Fruit fly (Drosophila melanogaster): ENCODE measurements around the gene santa-maria.

Gene santa-maria

dm6 chr2L:7448371-7448770, 2.7 kb downstream of the santa-maria start:
- no peak for TF ChIP-seq noc (tag; optimal IDR thresholded peaks at IDR 0.05)

dm6 chr2L:7447820-7448219, 3.2 kb downstream of the santa-maria start:
- TF ChIP-seq noc (tag; optimal IDR thresholded peaks at IDR 0.05), result no peak

dm6 chr2L:7442929-7443328, 8.1 kb downstream of the santa-maria start:
- peak; percentile 64 for TF ChIP-seq noc (tag; optimal IDR thresholded peaks at IDR 0.05)

DNA sequence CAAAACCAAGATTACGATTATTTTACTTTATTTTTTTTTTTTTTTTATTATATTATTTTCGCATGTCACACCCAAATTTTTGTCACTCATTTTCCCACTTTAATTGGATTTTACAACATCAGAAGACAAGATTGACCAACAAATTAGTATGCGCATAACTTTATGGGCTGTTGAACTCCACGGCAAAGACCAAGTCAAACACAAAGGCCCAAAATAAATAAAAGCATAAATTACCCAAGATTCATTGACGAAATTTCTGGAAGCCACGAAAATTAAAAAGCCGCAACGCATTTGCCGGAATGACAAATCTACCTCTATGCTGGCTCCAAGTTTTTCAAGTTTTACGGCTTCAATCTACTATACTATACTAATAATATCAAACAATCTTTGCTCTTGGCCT, 8.9 kb downstream of the santa-maria start:
- no peak for TF ChIP-seq noc (tag; optimal IDR thresholded peaks at IDR 0.05)

- TF ChIP-seq noc (tag; optimal IDR thresholded peaks at IDR 0.05), result no peak
These were observed 10.5 kb downstream of the santa-maria start for dm6 chr2L:7440458-7441018.

- TF ChIP-seq noc (tag; optimal IDR thresholded peaks at IDR 0.05), result no peak
These were observed 12.5 kb downstream of the santa-maria start for dm6 chr2L:7438505-7438904.

- no peak for TF ChIP-seq noc (tag; optimal IDR thresholded peaks at IDR 0.05)
These were observed 13.7 kb downstream of the santa-maria start, which contains the start of gene CG5973 for dm6 chr2L:7437325-7437707. Gene CG5973, plus strand, starts transcription at chr2L:7437492.

DNA sequence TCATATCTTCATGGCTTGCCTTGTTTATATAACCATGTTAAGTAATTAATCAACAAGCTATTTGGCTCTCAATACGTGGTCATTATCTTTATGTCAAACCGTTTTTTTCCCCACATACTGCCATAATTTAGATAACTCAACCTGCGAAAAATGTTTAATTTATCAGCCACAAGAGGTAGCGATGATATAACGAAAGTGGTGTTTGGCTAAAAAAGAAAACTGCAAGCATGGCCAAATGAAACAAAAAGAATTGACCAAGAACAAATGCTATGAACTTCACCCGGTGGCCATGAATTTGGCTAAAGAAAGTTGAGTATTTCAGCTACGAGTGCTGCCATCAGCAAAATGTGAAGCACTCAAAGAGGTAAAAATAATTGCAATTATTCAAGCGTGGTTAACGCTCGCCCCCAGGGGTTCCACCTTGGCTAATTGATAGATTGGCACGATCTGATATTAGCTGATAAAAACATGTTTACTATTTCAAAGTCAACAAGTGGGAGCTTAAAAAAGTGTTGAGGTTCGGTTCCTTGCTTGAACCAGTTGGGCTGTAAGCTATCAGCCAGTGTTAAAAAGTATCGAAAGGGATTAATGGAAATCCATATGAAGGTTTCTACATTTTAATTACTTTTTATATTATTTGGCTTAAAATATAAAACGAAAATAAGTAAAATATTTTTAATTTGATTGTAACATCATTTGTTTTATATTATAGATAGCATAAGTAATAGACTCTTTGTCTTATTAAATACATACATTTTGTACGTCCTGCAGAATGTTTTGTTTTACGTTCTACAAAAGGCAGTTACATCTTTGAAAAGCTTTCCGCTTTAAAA, 14.3 kb downstream of the santa-maria start:
- TF ChIP-seq noc (tag; optimal IDR thresholded peaks at IDR 0.05), result peak; percentile 71

DNA sequence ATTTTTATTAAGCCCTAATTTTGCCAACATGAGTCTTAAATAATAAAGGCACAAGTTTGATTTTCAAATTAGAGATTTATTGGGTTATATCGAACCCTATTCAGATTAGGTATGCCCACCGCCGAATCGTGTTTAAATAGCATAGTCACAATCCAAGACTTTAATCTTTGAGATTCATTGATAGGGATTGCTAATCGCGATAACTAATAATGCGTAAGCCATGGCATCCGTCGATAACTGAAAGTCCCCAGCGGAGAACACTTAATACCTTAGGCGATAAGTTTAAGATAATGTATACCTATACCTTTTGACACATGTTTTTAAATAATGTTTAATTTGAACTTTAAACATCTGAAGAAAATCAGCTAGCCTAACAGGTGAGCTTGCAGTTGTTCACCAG, 15.6 kb downstream of the santa-maria start:
- no peak for TF ChIP-seq noc (tag; optimal IDR thresholded peaks at IDR 0.05)

- peak; percentile 68 for TF ChIP-seq noc (tag; optimal IDR thresholded peaks at IDR 0.05)
These were observed 16.2 kb downstream of the santa-maria start for dm6 chr2L:7434737-7435356.

dm6 chr2L:7433957-7434736, 16.9 kb downstream of the santa-maria start:
- peak; percentile 98 for TF ChIP-seq noc (tag; optimal IDR thresholded peaks at IDR 0.05)

- TF ChIP-seq noc (tag; optimal IDR thresholded peaks at IDR 0.05), result no peak
These were observed 17.6 kb downstream of the santa-maria start, which contains the start of gene CG5958 for dm6 chr2L:7433337-7433956. Gene CG5958, minus strand, starts transcription at chr2L:7433516.

dm6 chr2L:7431861-7432601, 19.0 kb downstream of the santa-maria start:
- TF ChIP-seq noc (tag; optimal IDR thresholded peaks at IDR 0.05), result peak; percentile 42

DNA sequence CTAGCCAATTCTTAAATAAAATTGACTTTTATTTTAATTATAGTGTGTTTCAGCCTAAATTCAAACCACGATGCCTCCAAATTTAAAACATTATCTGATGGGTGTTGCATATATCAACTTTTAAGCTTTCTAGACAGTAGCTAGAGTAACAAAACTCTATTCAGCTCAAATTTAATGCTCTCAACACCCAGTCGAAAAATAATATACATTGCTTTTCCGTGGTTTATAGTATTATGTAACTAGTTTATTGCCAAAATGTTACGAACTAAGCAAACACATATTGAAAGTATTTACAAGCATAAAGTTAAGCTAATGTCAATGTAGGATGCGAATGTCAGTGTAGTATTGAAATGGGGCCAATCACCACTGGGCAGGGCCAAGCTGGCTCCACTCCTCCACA, 20.7 kb downstream of the santa-maria start:
- no peak for TF ChIP-seq noc (tag; optimal IDR thresholded peaks at IDR 0.05)

DNA sequence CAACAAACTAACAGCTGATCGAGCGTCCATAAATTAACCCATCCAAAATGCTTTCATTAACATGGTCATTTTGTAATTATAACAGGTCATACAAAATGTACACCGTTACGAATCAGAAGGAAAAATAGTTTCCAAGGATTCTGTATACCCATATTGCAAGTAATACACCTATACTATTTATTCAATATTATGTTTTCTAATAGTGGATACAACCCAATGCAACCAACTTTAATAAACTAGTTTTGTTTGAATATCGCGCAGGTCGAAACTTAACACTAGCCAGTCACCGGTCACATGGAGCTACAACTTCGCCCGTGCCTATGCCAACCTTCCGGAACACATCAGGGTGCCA, 23.3 kb downstream of the santa-maria start:
- TF ChIP-seq noc (tag; optimal IDR thresholded peaks at IDR 0.05), result no peak

Data from whole organism, larva.